Fruit fly (Drosophila melanogaster) whole organism, wandering third instar larva: ENCODE measurements around the gene CG43049.

ENCODE experiments used
- Abd-B ChIP-seq: fragments of >200 bp; optimal IDR thresholded peaks from 2 replicates; lab custom pipeline; 2017; ENCODE audit warnings: missing biosample characterization, missing genetic modification characterization
- CG32264 ChIP-seq: fragments of 200-800 bp; sonication (Bioruptor generic); optimal IDR thresholded peaks from 2 replicates; lab custom pipeline; 2016; ENCODE audit warnings: missing biosample characterization, missing genetic modification characterization
- CG9705 ChIP-seq: fragments of 200-800 bp; sonication (Bioruptor generic); optimal IDR thresholded peaks from 2 replicates; lab custom pipeline; 2018; ENCODE audit warnings: missing biosample characterization, mild to moderate bottlenecking, missing genetic modification characterization
- CrebA ChIP-seq: fragments of 200-800 bp; sonication (Bioruptor generic); optimal IDR thresholded peaks from 2 replicates; lab custom pipeline; 2016; ENCODE audit warnings: missing biosample characterization, mild to moderate bottlenecking, missing genetic modification characterization, borderline replicate concordance
- Dfd ChIP-seq: fragments of >200 bp; optimal IDR thresholded peaks from 2 replicates; lab custom pipeline; 2017; ENCODE audit warnings: missing biosample characterization, missing genetic modification characterization
- Dif ChIP-seq: fragments of 200-275, 200-300 bp; sonication (Bioruptor generic); optimal IDR thresholded peaks from 2 replicates; lab custom pipeline; 2018; ENCODE audit warnings: missing biosample characterization, missing genetic modification characterization; ENCODE audit not compliant: partially characterized antibody
- GATAd ChIP-seq: sonication (Bioruptor generic); optimal IDR thresholded peaks from 2 replicates; lab custom pipeline; 2016; ENCODE audit warnings: missing biosample characterization, missing genetic modification characterization
- HLH106 ChIP-seq: fragments of 200-800 bp; optimal IDR thresholded peaks from 3 replicates; lab custom pipeline; 2019; ENCODE audit warnings: missing biosample characterization, mild to moderate bottlenecking, missing genetic modification characterization, moderate library complexity
- Hnf4 ChIP-seq: fragments of 200-800 bp; sonication (Bioruptor generic); optimal IDR thresholded peaks from 2 replicates; lab custom pipeline; 2016; ENCODE audit warnings: missing biosample characterization, mild to moderate bottlenecking, missing genetic modification characterization
- Hr78 ChIP-seq: fragments of >200 bp; optimal IDR thresholded peaks from 2 replicates; lab custom pipeline; 2017; ENCODE audit warnings: missing biosample characterization, missing genetic modification characterization
- Hr83 ChIP-seq: fragments of 200-300 bp; sonication (Bioruptor generic); optimal IDR thresholded peaks from 2 replicates; lab custom pipeline; 2016; ENCODE audit warnings: missing biosample characterization, mild to moderate bottlenecking, missing genetic modification characterization, moderate library complexity; ENCODE audit not compliant: poor library complexity, severe bottlenecking
- Jra ChIP-seq: sonication (Bioruptor generic); optimal IDR thresholded peaks from 2 replicates; lab custom pipeline; 2016; ENCODE audit warnings: missing biosample characterization, missing genetic modification characterization
- Mio ChIP-seq: sonication (Bioruptor generic); optimal IDR thresholded peaks from 2 replicates; lab custom pipeline; 2016; ENCODE audit warnings: missing biosample characterization, missing genetic modification characterization
- Myc ChIP-seq: fragments of >200 bp; optimal IDR thresholded peaks from 2 replicates; lab custom pipeline; 2017
- N ChIP-seq: fragments of >200 bp; optimal IDR thresholded peaks from 2 replicates; lab custom pipeline; 2018; ENCODE audit warnings: missing biosample characterization, missing external identifiers, missing genetic modification characterization
- OdsH ChIP-seq: fragments of 200-800 bp; sonication (Bioruptor generic); optimal IDR thresholded peaks from 2 replicates; lab custom pipeline; 2016; ENCODE audit warnings: missing biosample characterization, mild to moderate bottlenecking, missing genetic modification characterization
- Rel ChIP-seq, 2 experiments: fragments of 200-800 bp; sonication (Bioruptor generic) in 1 of 2; optimal IDR thresholded peaks; 2 replicates in 1 of 2; 3 replicates in 1 of 2; lab custom pipeline; 2016 to 2019; ENCODE audit warnings: mild to moderate bottlenecking in 2 of 2, missing biosample characterization in 2 of 2, missing genetic modification characterization in 2 of 2, moderate library complexity in 1 of 2
- Sp1 ChIP-seq: fragments of 200-800 bp; sonication (Bioruptor generic); optimal IDR thresholded peaks from 3 replicates; lab custom pipeline; 2019; ENCODE audit warnings: missing biosample characterization, mild to moderate bottlenecking, missing genetic modification characterization, moderate library complexity
- Vsx2 ChIP-seq: fragments of 200-300, 225-300 bp; sonication (Bioruptor generic); optimal IDR thresholded peaks from 2 replicates; lab custom pipeline; 2018; ENCODE audit warnings: missing biosample characterization, missing genetic modification characterization; ENCODE audit not compliant: partially characterized antibody
- br ChIP-seq: fragments of 200-800 bp; sonication (Bioruptor generic); optimal IDR thresholded peaks from 2 replicates; lab custom pipeline; 2016; ENCODE audit warnings: missing biosample characterization, missing genetic modification characterization
- brk ChIP-seq: fragments of 200-800 bp; sonication (Bioruptor generic); optimal IDR thresholded peaks from 2 replicates; lab custom pipeline; 2016; ENCODE audit warnings: missing biosample characterization, mild to moderate bottlenecking, missing genetic modification characterization
- dl ChIP-seq, 2 experiments: fragments of 175-275, 200-275 bp in 1 of 2; fragments of 200-275 bp in 1 of 2; sonication (Bioruptor generic); optimal IDR thresholded peaks; lab custom pipeline; 2018; ENCODE audit warnings: mild to moderate bottlenecking in 2 of 2, missing biosample characterization in 2 of 2, missing genetic modification characterization in 2 of 2, moderate library complexity in 2 of 2; ENCODE audit not compliant: partially characterized antibody in 2 of 2, insufficient read depth in 1 of 2
- dmrt93B ChIP-seq: fragments of 200-800 bp; sonication (Bioruptor generic); optimal IDR thresholded peaks from 2 replicates; lab custom pipeline; 2018; ENCODE audit warnings: missing biosample characterization, mild to moderate bottlenecking, missing genetic modification characterization
- dsf ChIP-seq: sonication (Bioruptor generic); optimal IDR thresholded peaks from 2 replicates; lab custom pipeline; 2016; ENCODE audit warnings: missing biosample characterization, missing genetic modification characterization, borderline replicate concordance
- ey ChIP-seq: fragments of 200-800 bp; sonication (Bioruptor generic); optimal IDR thresholded peaks from 2 replicates; lab custom pipeline; 2016; ENCODE audit warnings: missing biosample characterization, missing genetic modification characterization
- foxo ChIP-seq, 2 experiments: fragments of 200-800 bp; sonication (Bioruptor generic); optimal IDR thresholded peaks; 2 replicates in 1 of 2; 3 replicates in 1 of 2; lab custom pipeline; 2016 to 2017; ENCODE audit warnings: missing biosample characterization in 2 of 2, missing genetic modification characterization in 2 of 2
- fru ChIP-seq: fragments of 200-800 bp; sonication (Bioruptor generic); optimal IDR thresholded peaks from 3 replicates; lab custom pipeline; 2016; ENCODE audit warnings: missing biosample characterization, mild to moderate bottlenecking, missing genetic modification characterization
- h ChIP-seq: fragments of 200-800 bp; sonication (Bioruptor generic); optimal IDR thresholded peaks from 3 replicates; lab custom pipeline; 2016; ENCODE audit warnings: missing biosample characterization, mild to moderate bottlenecking, missing genetic modification characterization
- jim ChIP-seq: fragments of 175-275, 200-325 bp; sonication (Bioruptor generic); optimal IDR thresholded peaks from 2 replicates; lab custom pipeline; 2016; ENCODE audit warnings: missing biosample characterization, mild to moderate bottlenecking, missing genetic modification characterization
- lola ChIP-seq: fragments of >200 bp; optimal IDR thresholded peaks from 2 replicates; lab custom pipeline; 2017; ENCODE audit warnings: missing biosample characterization, missing genetic modification characterization
- pan ChIP-seq: fragments of >200 bp; optimal IDR thresholded peaks from 2 replicates; lab custom pipeline; 2017
- psq ChIP-seq: fragments of 200-800 bp; sonication (Bioruptor generic); optimal IDR thresholded peaks from 3 replicates; lab custom pipeline; 2017; ENCODE audit warnings: missing biosample characterization, mild to moderate bottlenecking, missing genetic modification characterization, moderate library complexity
- rgr ChIP-seq: fragments of 200-800 bp; sonication (Bioruptor generic); optimal IDR thresholded peaks from 3 replicates; lab custom pipeline; 2016; ENCODE audit warnings: missing biosample characterization, mild to moderate bottlenecking, missing genetic modification characterization
- sage ChIP-seq: fragments of 200-800 bp; sonication (Bioruptor generic); optimal IDR thresholded peaks from 2 replicates; lab custom pipeline; 2016; ENCODE audit warnings: missing biosample characterization, mild to moderate bottlenecking, missing genetic modification characterization
- sv ChIP-seq: fragments of 200-800 bp; sonication (Bioruptor generic); optimal IDR thresholded peaks from 3 replicates; lab custom pipeline; 2016; ENCODE audit warnings: missing biosample characterization, missing genetic modification characterization
- tai ChIP-seq: sonication (Bioruptor generic); optimal IDR thresholded peaks from 2 replicates; lab custom pipeline; 2016; ENCODE audit warnings: missing biosample characterization, missing genetic modification characterization
- usp ChIP-seq: fragments of >200 bp; optimal IDR thresholded peaks from 2 replicates; lab custom pipeline; 2017; ENCODE audit warnings: missing biosample characterization, missing genetic modification characterization
- woc ChIP-seq: sonication (Bioruptor generic); optimal IDR thresholded peaks from 2 replicates; lab custom pipeline; 2016; ENCODE audit warnings: missing biosample characterization, mild to moderate bottlenecking, missing genetic modification characterization

The CG43049 gene

dm6 chr3L:18924790-18925189, at the start of gene CG43049:
TSS of gene CG43049 (plus strand) at chr3L:18925090.
- TF ChIP-seq CG32264 (no peak), Myc (lab: Kevin White, UChicago) (no peak), Jra (no peak), dsf (GFP tag; lab: Kevin White, UChicago) (no peak), Hr83 (GFP tag; lab: Kevin White, UChicago) (no peak), CG9705 (GFP tag; lab: Kevin White, UChicago) (no peak), h (no peak), Abd-B (GFP tag; lab: Kevin White, UChicago) (no peak), Sp1 (GFP tag; lab: Kevin White, UChicago) (no peak)
- TF ChIP-seq, all 38 proteins: peak for 0

- TF ChIP-seq Dfd (GFP tag; lab: Kevin White, UChicago), result no peak
Measured at dm6 chr3L:18881613-18882012, 43.3 kb upstream of the CG43049 start.

dm6 chr3L:18889222-18889866, 35.5 kb upstream of the CG43049 start:
- TF ChIP-seq GATAd, result no peak
- TF ChIP-seq dmrt93B, result no peak
- TF ChIP-seq Rel (GFP tag; optimal IDR thresholded peaks at IDR 0.05; lab: Kevin White, UChicago), result no peak
- TF ChIP-seq Rel (tag; optimal IDR thresholded peaks at IDR 0.05; lab: Kevin White, UChicago), result peak; percentile 35
- TF ChIP-seq CrebA, result no peak
- no peak for TF ChIP-seq jim (GFP tag; lab: Kevin White, UChicago)
- peak; percentile 0 for TF ChIP-seq Dif
- no peak for TF ChIP-seq Hr78
- no peak for TF ChIP-seq Dfd (GFP tag; lab: Kevin White, UChicago)
- TF ChIP-seq HLH106 (tag; lab: Kevin White, UChicago), result no peak
- no peak for TF ChIP-seq ey (GFP tag; lab: Kevin White, UChicago)
- TF ChIP-seq Jra, result no peak
- TF ChIP-seq N (GFP tag; lab: Kevin White, UChicago), result no peak
- no peak for TF ChIP-seq Vsx2 (GFP tag; lab: Kevin White, UChicago)
- no peak for TF ChIP-seq dsf (GFP tag; lab: Kevin White, UChicago)
- TF ChIP-seq br (GFP tag; lab: Kevin White, UChicago), result no peak
- peak; percentile 41 for TF ChIP-seq fru (GFP tag; lab: Kevin White, UChicago)
- TF ChIP-seq pan (lab: Kevin White, UChicago), result no peak
- no peak for TF ChIP-seq dl (GFP tag; optimal IDR thresholded peaks at IDR 0.05; lab: Kevin White, UChicago; ENCODE audit: insufficient read depth in 1 of 2, partially characterized antibody in 2 of 2)
- TF ChIP-seq sv (GFP tag; lab: Kevin White, UChicago), result no peak
- TF ChIP-seq woc (GFP tag; lab: Kevin White, UChicago), result no peak
- TF ChIP-seq lola (GFP tag; lab: Kevin White, UChicago), result no peak
- peak; percentile 8 for TF ChIP-seq h
- TF ChIP-seq OdsH, result no peak
- no peak for TF ChIP-seq tai (GFP tag; lab: Kevin White, UChicago)
- no peak for TF ChIP-seq psq (GFP tag; lab: Kevin White, UChicago)
- peak; percentile 30 for TF ChIP-seq Hnf4 (GFP tag; lab: Kevin White, UChicago)
- no peak for TF ChIP-seq Myc (lab: Kevin White, UChicago)
- TF ChIP-seq rgr (GFP tag; lab: Kevin White, UChicago), result peak; percentile 20
- no peak for TF ChIP-seq Abd-B (GFP tag; lab: Kevin White, UChicago)
- peak in 1 of 2 experiments; percentile 33 for TF ChIP-seq foxo (GFP tag; optimal IDR thresholded peaks at IDR 0.05; lab: Kevin White, UChicago)
- no peak for TF ChIP-seq sage (GFP tag; lab: Kevin White, UChicago)
- no peak for TF ChIP-seq Sp1 (GFP tag; lab: Kevin White, UChicago)
- no peak for TF ChIP-seq usp (GFP tag; lab: Kevin White, UChicago)
- TF ChIP-seq CG32264, result no peak
- no peak for TF ChIP-seq CG9705 (GFP tag; lab: Kevin White, UChicago)
- TF ChIP-seq Mio (GFP tag; lab: Kevin White, UChicago), result no peak
- no peak for TF ChIP-seq brk
- no peak for TF ChIP-seq Hr83 (GFP tag; lab: Kevin White, UChicago)
